Worm (Caenorhabditis elegans) whole organism, late embryonic: ENCODE results near the gene T05B11.4.

Source experiments
- F13H6.1 ChIP-seq: sonication (generic microtip); optimal IDR thresholded peaks from 2 replicates; lab custom pipeline; 2016; ENCODE audit warnings: missing genetic modification characterization, missing compliant biosample characterization
- ama-1 ChIP-seq: fragments of 150-350 bp; optimal IDR thresholded peaks from 2 replicates; lab custom pipeline; 2014
- elt-2 ChIP-seq: sonication (generic microtip); optimal IDR thresholded peaks from 2 replicates; lab custom pipeline; 2016; ENCODE audit warnings: missing genetic modification reagents, missing genetic modification characterization, missing compliant biosample characterization
- nfya-1 ChIP-seq: sonication (generic microtip); optimal IDR thresholded peaks from 2 replicates; lab custom pipeline; 2017; ENCODE audit warnings: missing genetic modification characterization, mild to moderate bottlenecking, missing compliant biosample characterization, antibody characterized with exemption, moderate library complexity
- nhr-11 ChIP-seq: fragments of 150-350 bp; optimal IDR thresholded peaks from 2 replicates; lab custom pipeline; 2014; ENCODE audit warnings: missing biosample characterization, missing genetic modification characterization
- odd-2 ChIP-seq: sonication (generic microtip); optimal IDR thresholded peaks from 2 replicates; lab custom pipeline; 2017; ENCODE audit warnings: antibody characterized with exemption, mild to moderate bottlenecking, missing genetic modification characterization, missing compliant biosample characterization
- pha-4 ChIP-seq: fragments of 150-350 bp; optimal IDR thresholded peaks from 2 replicates; lab custom pipeline; 2018; ENCODE audit warnings: missing biosample characterization, missing genetic modification reagents, missing genetic modification characterization
- pqm-1 ChIP-seq: sonication (generic microtip); optimal IDR thresholded peaks from 2 replicates; lab custom pipeline; 2016; ENCODE audit warnings: missing genetic modification characterization, missing compliant biosample characterization
- sox-2 ChIP-seq: fragments of 200-800 bp; sonication (Bioruptor generic); IDR thresholded peaks from 2 replicates; pipeline ENCODE4 v1.3.6; 2022; ENCODE audit warnings: missing genetic modification reagents, missing genetic modification characterization, missing compliant biosample characterization
- tbx-2 ChIP-seq: sonication (generic microtip); optimal IDR thresholded peaks from 2 replicates; lab custom pipeline; 2016; ENCODE audit warnings: missing genetic modification characterization, missing compliant biosample characterization

DNA sequence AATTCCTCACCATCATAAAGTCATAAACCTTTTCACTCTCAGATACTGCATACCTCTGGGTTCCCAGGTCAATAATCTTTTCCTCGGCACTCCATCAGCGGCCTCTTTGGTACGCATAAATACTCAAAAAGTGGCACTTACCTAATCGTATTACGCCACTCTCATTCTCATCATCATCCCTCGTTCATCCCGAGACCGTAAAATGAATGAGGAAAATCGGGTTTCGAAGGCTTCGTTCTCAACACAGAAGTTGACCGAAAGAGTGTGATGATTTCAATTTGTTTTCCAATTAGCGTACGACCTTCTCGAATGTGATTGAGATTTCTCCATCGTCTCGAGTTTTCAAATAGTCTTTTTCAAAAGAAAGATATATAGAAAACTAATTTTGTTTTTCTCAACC is 14.5 kb downstream of the T05B11.4 start:
- TF ChIP-seq tbx-2 (tag; lab: Kevin White, UChicago) (no peak), elt-2 (tag; lab: Kevin White, UChicago) (no peak), F13H6.1 (no peak), pqm-1 (tag; lab: Kevin White, UChicago) (no peak), sox-2 (GFP tag; lab: Robert Waterston, UW) (no peak), odd-2 (no peak), pha-4 (tag; lab: Kevin White, UChicago) (no peak), ama-1 (lab: Kevin White, UChicago) (no peak), nhr-11 (tag; lab: Kevin White, UChicago) (no peak), nfya-1 (tag; lab: Kevin White, UChicago) (no peak)
